Fruit fly (Drosophila melanogaster) whole organism, prepupa: ENCODE data around the gene Arpc3B.

Experiments
- CG15336 ChIP-seq: fragments of 200-800 bp; sonication (Bioruptor generic); IDR thresholded peaks from 2 replicates; pipeline ENCODE4 v1.3.6; 2022; ENCODE audit warnings: missing biosample characterization, missing genetic modification characterization
- CG6792 ChIP-seq: fragments of 200-800 bp; sonication (Bioruptor generic); optimal IDR thresholded peaks from 3 replicates; lab custom pipeline; 2016; ENCODE audit warnings: missing biosample characterization, missing genetic modification characterization
- CG6808 ChIP-seq: fragments of 200-800 bp; sonication (Bioruptor generic); optimal IDR thresholded peaks from 3 replicates; lab custom pipeline; 2017; ENCODE audit warnings: missing biosample characterization, missing genetic modification characterization, mild to moderate bottlenecking, moderate library complexity, missing genetic modification reagents
- CG6854 ChIP-seq: fragments of 200-800 bp; sonication (Bioruptor generic); optimal IDR thresholded peaks from 2 replicates; lab custom pipeline; 2017; ENCODE audit warnings: missing biosample characterization, mild to moderate bottlenecking, missing genetic modification characterization
- CG7368 ChIP-seq: fragments of 200-800 bp; sonication (Bioruptor generic); optimal IDR thresholded peaks from 3 replicates; lab custom pipeline; 2016; ENCODE audit warnings: missing biosample characterization, missing genetic modification characterization
- CG9139 ChIP-seq: fragments of 200-800 bp; sonication (Bioruptor generic); optimal IDR thresholded peaks from 3 replicates; lab custom pipeline; 2017; ENCODE audit warnings: missing biosample characterization, mild to moderate bottlenecking, missing genetic modification characterization
- Ets96B ChIP-seq: fragments of 200-800 bp; optimal IDR thresholded peaks from 2 replicates; lab custom pipeline; 2019; ENCODE audit warnings: missing biosample characterization, mild to moderate bottlenecking, missing genetic modification characterization, moderate library complexity
- Hr39 ChIP-seq: fragments of 200-800 bp; sonication (Bioruptor generic); optimal IDR thresholded peaks from 2 replicates; lab custom pipeline; 2016; ENCODE audit warnings: missing biosample characterization, missing genetic modification characterization
- dsx ChIP-seq: fragments of 200-800 bp; optimal IDR thresholded peaks from 3 replicates; lab custom pipeline; 2019; ENCODE audit warnings: missing biosample characterization, mild to moderate bottlenecking, missing genetic modification characterization, moderate library complexity; ENCODE audit not compliant: poor library complexity, severe bottlenecking
- esn ChIP-seq: fragments of 200-800 bp; sonication (Bioruptor generic); optimal IDR thresholded peaks from 2 replicates; lab custom pipeline; 2016; ENCODE audit warnings: missing biosample characterization, mild to moderate bottlenecking, missing genetic modification characterization, moderate library complexity
- fd59A ChIP-seq: fragments of 200-800 bp; sonication (Bioruptor generic); optimal IDR thresholded peaks from 2 replicates; lab custom pipeline; 2017; ENCODE audit warnings: missing biosample characterization, mild to moderate bottlenecking, missing genetic modification characterization, missing genetic modification reagents
- svp ChIP-seq: fragments of 200-800 bp; sonication (Bioruptor generic); peaks from one replicate; lab custom pipeline; 2016; ENCODE audit warnings: missing biosample characterization, missing genetic modification characterization

DNA sequence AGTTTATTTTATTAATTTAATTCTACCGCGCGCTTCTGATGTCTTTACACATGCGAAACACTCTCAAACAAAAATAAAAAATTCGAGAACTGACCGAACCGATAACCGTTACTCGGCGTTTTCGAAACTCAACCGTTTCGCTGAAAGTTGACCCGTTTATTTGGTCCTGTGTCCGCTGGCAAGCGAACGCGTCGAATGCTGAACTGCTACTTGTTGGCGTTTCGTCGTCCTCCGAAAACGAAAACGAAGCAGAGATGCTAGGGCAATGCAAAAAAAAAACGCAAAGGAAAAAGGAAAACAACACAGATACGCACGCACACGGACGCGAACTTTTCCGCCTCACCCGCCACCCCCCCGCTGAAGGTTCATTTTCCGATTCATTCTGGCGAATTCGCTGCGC, 39.0 kb downstream of the Arpc3B start, which contains the start of gene CG45002:
- no peak for TF ChIP-seq CG9139 (GFP tag; lab: Kevin White, UChicago)
- TF ChIP-seq CG6808 (GFP tag; lab: Kevin White, UChicago) = no peak
- no peak for TF ChIP-seq dsx
- TF ChIP-seq fd59A (GFP tag; lab: Kevin White, UChicago) = no peak
- TF ChIP-seq CG7368 (GFP tag; lab: Kevin White, UChicago) = no peak
- no peak for TF ChIP-seq Ets96B
- no peak for TF ChIP-seq Hr39 (GFP tag; lab: Kevin White, UChicago)
- TF ChIP-seq CG6792 = no peak
- no peak for TF ChIP-seq svp (GFP tag; lab: Kevin White, UChicago)
- no peak for TF ChIP-seq CG6854 (GFP tag; lab: Kevin White, UChicago)
- TF ChIP-seq esn (GFP tag; lab: Kevin White, UChicago) = no peak
- no peak for TF ChIP-seq CG15336 (GFP tag; lab: Robert Waterston, UW)
